Fruit fly (Drosophila melanogaster) whole organism, adult: ENCODE measurements around the gene nab.

Source experiments
- CG11617 ChIP-seq: fragments of 200-800 bp; sonication (Bioruptor generic); optimal IDR thresholded peaks from 2 replicates; lab custom pipeline; 2017; ENCODE audit warnings: mild to moderate bottlenecking, missing biosample characterization, missing genetic modification reagents, missing genetic modification characterization
- CG12768 ChIP-seq: fragments of 200-800 bp; sonication (Bioruptor generic); optimal IDR thresholded peaks from 2 replicates; lab custom pipeline; 2017; ENCODE audit warnings: missing biosample characterization, missing genetic modification characterization, mild to moderate bottlenecking, moderate library complexity, missing genetic modification reagents
- CG14711 ChIP-seq: fragments of 200-800 bp; sonication (Bioruptor generic); optimal IDR thresholded peaks from 2 replicates; lab custom pipeline; 2018; ENCODE audit warnings: missing biosample characterization, mild to moderate bottlenecking, missing genetic modification characterization, moderate library complexity
- CG1620 ChIP-seq: fragments of 200-800 bp; sonication (Bioruptor generic); optimal IDR thresholded peaks from 2 replicates; lab custom pipeline; 2016; ENCODE audit warnings: missing biosample characterization, missing genetic modification characterization
- CG33017 ChIP-seq: fragments of 200-800 bp; sonication (Bioruptor generic); optimal IDR thresholded peaks from 2 replicates; lab custom pipeline; 2018; ENCODE audit warnings: missing biosample characterization, mild to moderate bottlenecking, missing genetic modification characterization, moderate library complexity
- CG5204 ChIP-seq: fragments of 200-800 bp; sonication (Bioruptor generic); optimal IDR thresholded peaks from 2 replicates; lab custom pipeline; 2016; ENCODE audit warnings: missing biosample characterization, missing genetic modification characterization
- CG7045 ChIP-seq: fragments of 200-800 bp; sonication (Bioruptor generic); optimal IDR thresholded peaks from 2 replicates; lab custom pipeline; 2017; ENCODE audit warnings: missing biosample characterization, mild to moderate bottlenecking, missing genetic modification characterization
- CG7101 ChIP-seq: fragments of 200-800 bp; sonication (Bioruptor generic); optimal IDR thresholded peaks from 2 replicates; lab custom pipeline; 2018; ENCODE audit warnings: missing biosample characterization, mild to moderate bottlenecking, missing genetic modification characterization, moderate library complexity
- Clk ChIP-seq: fragments of 200-800 bp; sonication (Bioruptor generic); optimal IDR thresholded peaks from 2 replicates; lab custom pipeline; 2017; ENCODE audit warnings: missing biosample characterization, missing genetic modification characterization
- Crg-1 ChIP-seq: fragments of 200-800 bp; sonication (Bioruptor generic); optimal IDR thresholded peaks from 2 replicates; lab custom pipeline; 2016; ENCODE audit warnings: missing biosample characterization, missing genetic modification characterization
- Hr96 ChIP-seq: fragments of 200-800 bp; sonication (Bioruptor generic); optimal IDR thresholded peaks from 2 replicates; lab custom pipeline; 2016; ENCODE audit warnings: missing biosample characterization, missing genetic modification characterization
- Mnt ChIP-seq: fragments of 200-800 bp; sonication (Bioruptor generic); optimal IDR thresholded peaks from 2 replicates; lab custom pipeline; 2016; ENCODE audit warnings: missing biosample characterization, mild to moderate bottlenecking, missing genetic modification characterization
- bab1 ChIP-seq: fragments of 200-800 bp; sonication (Bioruptor generic); optimal IDR thresholded peaks from 3 replicates; lab custom pipeline; 2019; ENCODE audit warnings: missing biosample characterization, mild to moderate bottlenecking, missing genetic modification characterization, moderate library complexity
- cic ChIP-seq: fragments of 200-800 bp; sonication (Bioruptor generic); optimal IDR thresholded peaks from 2 replicates; lab custom pipeline; 2017; ENCODE audit warnings: missing biosample characterization, mild to moderate bottlenecking, missing genetic modification characterization, moderate library complexity
- cnc ChIP-seq, 2 experiments: fragments of >200 bp; optimal IDR thresholded peaks; 2 replicates each; lab custom pipeline; 2017
- kay ChIP-seq: fragments of 200-800 bp; sonication (Bioruptor generic); peaks from one replicate; lab custom pipeline; 2016; ENCODE audit warnings: missing biosample characterization, missing genetic modification characterization, borderline replicate concordance
- ovo ChIP-seq: fragments of 200-800 bp; sonication (Bioruptor generic); optimal IDR thresholded peaks from 2 replicates; lab custom pipeline; 2016; ENCODE audit warnings: missing biosample characterization, missing genetic modification characterization
- pad ChIP-seq: fragments of 200-800 bp; sonication (Bioruptor generic); optimal IDR thresholded peaks from 3 replicates; lab custom pipeline; 2017; ENCODE audit warnings: missing biosample characterization, missing genetic modification characterization, mild to moderate bottlenecking, moderate library complexity, missing genetic modification reagents
- tj ChIP-seq: fragments of 200-800 bp; sonication (Bioruptor generic); optimal IDR thresholded peaks from 3 replicates; lab custom pipeline; 2017; ENCODE audit warnings: missing biosample characterization, mild to moderate bottlenecking, missing genetic modification characterization, moderate library complexity
- toe ChIP-seq: fragments of 200-800 bp; sonication (Bioruptor generic); optimal IDR thresholded peaks from 2 replicates; lab custom pipeline; 2016; ENCODE audit warnings: missing biosample characterization, missing genetic modification characterization

The nab gene

DNA sequence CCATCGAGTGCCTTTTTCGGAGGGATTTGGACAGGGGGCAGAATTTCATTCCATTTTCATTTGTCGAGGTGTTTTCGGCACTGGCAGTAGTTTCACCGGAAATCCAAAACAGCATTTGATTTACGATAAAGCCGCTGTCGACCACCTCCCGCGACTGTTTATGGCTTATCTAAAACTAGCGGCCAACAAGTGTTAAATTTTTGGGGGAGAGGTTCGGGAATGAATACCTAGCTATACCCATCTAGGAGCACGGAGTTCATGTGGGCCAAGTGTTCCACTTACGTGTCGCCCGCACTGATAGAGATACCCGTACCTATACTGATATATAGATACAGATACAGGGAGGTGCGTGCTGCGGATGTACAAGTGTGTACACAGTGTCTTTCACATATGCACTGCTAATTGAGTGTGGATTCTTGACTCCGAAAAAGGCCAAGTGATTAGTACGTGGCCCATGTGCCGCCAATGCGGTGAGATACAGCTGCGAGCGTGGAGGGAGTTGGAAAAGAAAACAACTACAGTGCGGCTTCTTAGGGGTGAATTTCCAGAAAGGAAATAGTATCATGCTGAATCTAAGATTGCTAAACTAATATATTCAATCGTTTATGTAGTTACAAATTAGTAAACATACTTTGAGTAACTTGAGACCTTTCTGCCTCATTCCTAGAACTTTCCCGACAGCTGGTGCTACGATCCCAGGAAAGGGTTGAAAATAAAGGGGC is 40.9 kb downstream of the nab start:
- TF ChIP-seq Hr96 (GFP tag; lab: Kevin White, UChicago) (peak; percentile 2), Clk (GFP tag; lab: Kevin White, UChicago) (no peak), CG12768 (GFP tag; lab: Kevin White, UChicago) (no peak), cnc (optimal IDR thresholded peaks at IDR 0.05; lab: Kevin White, UChicago) (no peak)

DNA sequence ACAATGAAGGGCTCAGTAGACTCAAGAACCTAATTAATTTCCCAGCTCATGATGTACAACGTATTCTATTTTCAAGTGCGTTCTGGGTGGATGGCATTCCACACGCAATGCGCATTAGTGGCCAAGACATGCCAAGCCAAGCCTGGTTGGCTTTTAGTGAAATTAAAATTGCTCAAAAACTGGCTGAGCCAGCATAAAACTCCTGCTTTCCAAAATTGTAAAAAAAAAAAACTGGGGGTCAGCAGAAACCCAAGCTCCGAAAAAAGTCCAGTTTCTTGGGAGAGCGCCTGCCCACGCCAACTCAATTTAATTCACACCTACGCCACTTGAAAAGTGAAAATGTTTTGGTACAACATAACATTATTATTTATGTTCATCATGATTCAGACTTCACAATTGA is 42.4 kb downstream of the nab start:
- no peak for TF ChIP-seq ovo (GFP tag; lab: Kevin White, UChicago)
- no peak for TF ChIP-seq CG5204
- no peak for TF ChIP-seq cnc (optimal IDR thresholded peaks at IDR 0.05; lab: Kevin White, UChicago)
- TF ChIP-seq CG12768 (GFP tag; lab: Kevin White, UChicago) = no peak
- TF ChIP-seq CG11617 (GFP tag; lab: Kevin White, UChicago) = no peak
- peak; percentile 88 for TF ChIP-seq tj
- no peak for TF ChIP-seq pad
- no peak for TF ChIP-seq CG7101 (tag; lab: Kevin White, UChicago)

DNA sequence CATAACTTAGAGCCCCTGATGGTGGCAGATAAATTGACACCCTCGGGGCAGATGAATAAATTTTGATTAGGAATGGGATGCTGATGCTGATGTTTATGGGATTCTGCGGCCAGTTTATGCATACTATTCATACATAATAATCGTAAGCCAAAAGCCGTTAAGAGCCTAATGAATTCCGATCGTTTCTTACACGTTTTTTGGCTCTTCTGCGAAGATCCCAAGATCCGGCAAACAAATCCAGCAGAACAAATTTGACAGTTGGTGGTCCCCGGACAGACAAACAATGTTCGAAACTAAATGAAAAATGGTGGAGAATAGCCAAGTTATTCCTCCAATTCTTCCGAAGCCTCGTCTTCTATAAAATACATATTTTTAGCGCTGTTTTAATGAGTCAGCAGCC is 43.2 kb downstream of the nab start:
- TF ChIP-seq CG11617 (GFP tag; lab: Kevin White, UChicago) = no peak
- TF ChIP-seq CG1620 (GFP tag; lab: Kevin White, UChicago) = no peak
- TF ChIP-seq Clk (GFP tag; lab: Kevin White, UChicago) = no peak
- no peak for TF ChIP-seq CG12768 (GFP tag; lab: Kevin White, UChicago)
- no peak for TF ChIP-seq toe (GFP tag; lab: Kevin White, UChicago)
- no peak for TF ChIP-seq CG33017 (tag; lab: Kevin White, UChicago)
- TF ChIP-seq CG7101 (tag; lab: Kevin White, UChicago) = no peak
- no peak for TF ChIP-seq CG14711 (tag; lab: Kevin White, UChicago)
- no peak for TF ChIP-seq tj
- TF ChIP-seq cnc (optimal IDR thresholded peaks at IDR 0.05; lab: Kevin White, UChicago) = no peak
- TF ChIP-seq Crg-1 = no peak
- TF ChIP-seq Mnt (GFP tag; lab: Kevin White, UChicago) = no peak

DNA sequence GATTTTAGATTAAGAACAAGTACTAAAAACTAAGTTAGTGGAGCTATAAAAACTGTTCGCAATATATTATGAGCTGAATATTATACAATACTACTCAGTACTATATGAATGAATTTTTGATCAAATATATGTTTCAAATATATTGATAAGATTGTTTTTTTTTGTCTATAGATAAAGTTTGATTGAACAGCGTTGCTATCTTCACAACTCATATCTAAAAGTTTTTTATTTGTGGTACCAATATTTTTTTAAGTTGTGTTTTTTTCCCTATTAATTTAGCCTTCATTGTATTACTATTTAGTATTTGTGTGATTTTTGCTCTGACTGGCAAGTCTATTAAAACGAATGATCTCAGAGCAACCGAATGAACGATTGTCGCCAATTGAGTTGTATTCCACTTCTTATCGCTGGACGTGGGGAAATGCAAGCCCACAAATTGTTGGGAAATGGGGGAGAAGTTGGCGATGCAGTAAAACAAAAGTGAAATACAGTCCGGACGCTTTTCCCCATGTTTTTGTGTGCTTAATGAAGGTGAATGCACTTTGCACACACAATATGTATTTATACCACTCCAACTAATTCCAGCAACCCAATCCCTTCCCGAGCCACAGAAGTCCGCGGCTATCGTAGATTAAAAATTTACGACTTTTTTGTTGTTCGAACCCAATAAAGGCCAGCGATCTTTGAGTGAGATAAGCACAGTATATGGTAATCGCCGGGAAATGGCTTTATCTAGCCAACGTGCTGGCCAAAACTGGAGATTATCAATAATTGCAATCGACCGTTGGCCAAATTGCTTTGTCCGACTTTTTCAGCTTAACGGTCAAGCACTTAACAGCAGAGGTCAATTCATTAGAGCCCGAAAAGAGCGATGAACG is 44.0 kb downstream of the nab start:
- TF ChIP-seq tj (peak; percentile 20), CG7045 (GFP tag; lab: Kevin White, UChicago) (no peak), Clk (GFP tag; lab: Kevin White, UChicago) (no peak), toe (GFP tag; lab: Kevin White, UChicago) (no peak), CG14711 (tag; lab: Kevin White, UChicago) (peak; percentile 83), CG7101 (tag; lab: Kevin White, UChicago) (peak; percentile 61), cnc (optimal IDR thresholded peaks at IDR 0.05; lab: Kevin White, UChicago) (no peak), CG11617 (GFP tag; lab: Kevin White, UChicago) (peak; percentile 50), Mnt (GFP tag; lab: Kevin White, UChicago) (no peak), kay (GFP tag; lab: Kevin White, UChicago) (no peak), Hr96 (GFP tag; lab: Kevin White, UChicago) (no peak), pad (peak; percentile 42), CG33017 (tag; lab: Kevin White, UChicago) (peak; percentile 70), ovo (GFP tag; lab: Kevin White, UChicago) (no peak), Crg-1 (no peak), CG5204 (no peak), bab1 (GFP tag; lab: Kevin White, UChicago) (peak; percentile 24), cic (peak; percentile 69), CG1620 (GFP tag; lab: Kevin White, UChicago) (no peak), CG12768 (GFP tag; lab: Kevin White, UChicago) (no peak)

DNA sequence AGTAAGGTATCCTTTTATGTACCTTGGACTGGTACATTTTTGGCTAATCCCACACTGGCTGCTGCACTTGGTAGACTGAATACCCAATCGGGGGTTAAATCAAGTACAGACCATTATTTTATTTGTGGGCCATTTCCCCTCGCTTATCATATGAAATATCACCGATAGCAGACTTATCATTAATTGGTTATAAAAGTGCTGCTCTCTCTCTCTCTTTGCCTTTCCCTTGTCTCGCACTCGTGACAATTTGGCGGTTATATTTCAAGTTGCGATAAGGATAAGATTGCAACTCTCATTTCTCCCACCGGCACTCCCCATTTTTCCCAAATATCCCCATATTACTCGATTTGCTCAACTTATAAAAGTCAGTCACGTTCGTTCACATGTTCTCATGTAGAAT is 45.0 kb downstream of the nab start:
- TF ChIP-seq CG7045 (GFP tag; lab: Kevin White, UChicago) (no peak), pad (peak; percentile 51)

DNA sequence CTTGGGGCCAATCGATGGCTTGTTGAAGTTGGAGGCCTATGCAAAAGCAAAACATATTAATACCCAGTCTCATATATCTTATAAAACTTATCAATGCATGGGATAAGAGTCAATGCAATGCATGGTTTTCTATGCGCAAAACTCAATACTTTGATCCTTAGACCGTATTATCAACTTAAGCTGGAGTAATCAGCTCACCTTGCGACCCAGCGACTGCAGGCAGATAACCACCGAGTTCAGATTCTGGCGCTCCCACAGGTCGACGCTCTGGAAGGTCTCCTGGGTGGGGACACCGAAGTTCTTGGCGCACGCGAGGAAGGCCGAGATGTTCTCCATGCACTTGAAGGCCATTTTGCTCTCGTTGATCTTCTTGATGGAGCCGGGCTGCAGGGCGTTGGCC is 45.6 kb downstream of the nab start:
- no peak for TF ChIP-seq Mnt (GFP tag; lab: Kevin White, UChicago)
- TF ChIP-seq CG33017 (tag; lab: Kevin White, UChicago) = no peak
- TF ChIP-seq tj = no peak
- no peak for TF ChIP-seq CG11617 (GFP tag; lab: Kevin White, UChicago)
- TF ChIP-seq toe (GFP tag; lab: Kevin White, UChicago) = no peak
- no peak for TF ChIP-seq CG14711 (tag; lab: Kevin White, UChicago)

DNA sequence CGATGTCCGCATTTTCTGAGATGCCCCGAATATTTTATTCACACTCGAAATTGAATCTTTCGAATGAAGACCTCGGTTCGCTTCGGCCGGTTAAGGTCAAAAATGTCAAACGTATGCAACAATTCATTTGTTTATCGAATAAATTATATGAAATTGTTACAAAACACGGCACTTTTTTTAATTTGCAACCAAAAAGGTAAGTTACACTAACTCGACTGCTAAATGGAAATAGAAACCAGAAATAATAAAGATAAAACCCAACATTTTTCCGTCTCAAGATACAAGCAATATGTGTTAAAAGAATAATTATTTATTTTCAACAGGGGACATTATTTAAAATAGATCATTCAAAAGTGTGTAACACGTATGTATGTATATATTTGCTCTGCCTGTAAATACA is 46.7 kb downstream of the nab start:
- TF ChIP-seq tj = no peak
- no peak for TF ChIP-seq CG5204
- peak; percentile 84 for TF ChIP-seq kay (GFP tag; lab: Kevin White, UChicago)
- TF ChIP-seq Mnt (GFP tag; lab: Kevin White, UChicago) = no peak
- TF ChIP-seq CG7045 (GFP tag; lab: Kevin White, UChicago) = no peak
- TF ChIP-seq cic = no peak
